Worm (Caenorhabditis elegans): Measurements from ENCODE around the gene C28H8.7.

DNA sequence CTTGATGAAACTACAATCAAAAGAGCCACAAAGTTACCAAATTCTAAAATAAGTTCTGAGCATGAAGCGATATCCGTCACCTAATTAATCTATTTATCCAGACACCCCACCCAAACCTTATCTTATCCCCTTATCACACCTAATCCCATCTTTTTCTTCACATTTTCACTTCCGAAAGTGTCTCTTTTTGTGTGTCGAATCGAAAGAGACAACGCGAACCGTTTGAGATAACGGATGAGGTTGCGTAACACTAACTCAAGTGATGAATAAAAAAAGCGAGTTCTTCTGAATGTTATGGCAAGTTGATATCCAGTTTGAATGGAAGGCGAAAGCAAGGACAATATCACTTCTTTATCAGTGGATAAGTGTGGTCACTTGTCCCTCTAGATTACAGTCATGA is 3.3 kb downstream of the C28H8.7 start:
- TF ChIP-seq ceh-13 (GFP tag; optimal IDR thresholded peaks at IDR 0.05): no peak
- TF ChIP-seq ets-7 (tag; optimal IDR thresholded peaks at IDR 0.05): no peak
- no peak for TF ChIP-seq ceh-36 (tag; optimal IDR thresholded peaks at IDR 0.05)
- no peak for TF ChIP-seq ama-1 (optimal IDR thresholded peaks at IDR 0.05)
- no peak for TF ChIP-seq hmbx-1 (tag; optimal IDR thresholded peaks at IDR 0.05)

All from whole organism, early embryonic.